Fruit fly (Drosophila melanogaster): ENCODE results near the gene mthl10.

The mthl10 gene

DNA sequence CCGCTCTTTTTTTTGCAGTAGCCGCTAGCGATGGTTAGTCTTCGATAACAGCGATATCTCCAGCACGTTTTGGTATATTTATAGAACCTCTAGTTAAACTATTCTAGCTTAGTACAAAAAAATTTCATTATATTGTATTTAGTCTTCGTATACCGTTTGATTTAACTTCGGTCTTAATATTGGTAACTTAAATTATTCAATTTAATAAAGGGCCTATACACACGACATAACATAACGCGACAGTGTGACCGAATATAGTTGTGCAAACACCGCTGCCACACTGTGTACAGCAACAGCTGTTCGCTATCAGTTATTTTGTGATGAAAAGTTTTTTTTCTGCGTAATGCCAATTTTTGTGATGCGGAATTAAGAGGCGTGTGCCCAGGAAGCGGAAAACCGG is 18.5 kb upstream of the mthl10 start, which contains the start of the genes Cdc5 and CG1233 (continued):
- TF ChIP-seq CG1233 (GFP tag; optimal IDR thresholded peaks at IDR 0.05) (no peak), mirr (GFP tag; optimal IDR thresholded peaks at IDR 0.05) (no peak), Atf3 (GFP tag; optimal IDR thresholded peaks at IDR 0.05) (peak; percentile 15), ind (GFP tag; optimal IDR thresholded peaks at IDR 0.05) (no peak), bbx (GFP tag; IDR thresholded peaks at IDR 0.05; ENCODE audit: partially characterized antibody) (no peak), phol (tag; optimal IDR thresholded peaks at IDR 0.05) (peak; percentile 80), CG7963 (GFP tag; IDR thresholded peaks at IDR 0.05; ENCODE audit: partially characterized antibody) (no peak), Bdp1 (GFP tag; optimal IDR thresholded peaks at IDR 0.05) (no peak), bowl (GFP tag; IDR thresholded peaks at IDR 0.05) (no peak), inv (GFP tag; IDR thresholded peaks at IDR 0.05; ENCODE audit: partially characterized antibody) (peak; percentile 42), ems (GFP tag; optimal IDR thresholded peaks at IDR 0.05) (peak; percentile 50), ash1 (GFP tag; optimal IDR thresholded peaks at IDR 0.05) (no peak), Myb (GFP tag; optimal IDR thresholded peaks at IDR 0.05) (peak; percentile 29), CG2889 (GFP tag; IDR thresholded peaks at IDR 0.05) (no peak), sim (GFP tag; IDR thresholded peaks at IDR 0.05) (no peak), fd3F (GFP tag; optimal IDR thresholded peaks at IDR 0.05) (no peak), grau (tag; optimal IDR thresholded peaks at IDR 0.05) (no peak), CG8281 (tag; optimal IDR thresholded peaks at IDR 0.05) (no peak), NfI (GFP tag; optimal IDR thresholded peaks at IDR 0.05) (no peak), klu (GFP tag; IDR thresholded peaks at IDR 0.05) (no peak), Tbp (GFP tag; optimal IDR thresholded peaks at IDR 0.05) (no peak), Sry-β (GFP tag; optimal IDR thresholded peaks at IDR 0.05) (no peak), Dfd (GFP tag; optimal IDR thresholded peaks at IDR 0.05) (no peak), gcm (GFP tag; optimal IDR thresholded peaks at IDR 0.05) (no peak), CG10209 (GFP tag; optimal IDR thresholded peaks at IDR 0.05) (no peak), Poxn (GFP tag; IDR thresholded peaks at IDR 0.05) (no peak), en (GFP tag; optimal IDR thresholded peaks at IDR 0.05) (no peak), hth (optimal IDR thresholded peaks at IDR 0.05) (no peak), slou (GFP tag; optimal IDR thresholded peaks at IDR 0.05) (no peak), CG7839 (tag; optimal IDR thresholded peaks at IDR 0.05) (no peak), Antp (GFP tag; optimal IDR thresholded peaks at IDR 0.05) (no peak), Opbp (GFP tag; IDR thresholded peaks at IDR 0.05; ENCODE audit: partially characterized antibody) (peak; percentile 65; the same call in 1 of the 3 replicates), CG10462 (GFP tag; optimal IDR thresholded peaks at IDR 0.05) (no peak), HLH3B (GFP tag; IDR thresholded peaks at IDR 0.05) (no peak), Jarid2 (GFP tag; optimal IDR thresholded peaks at IDR 0.05) (no peak), CG6254 (GFP tag; optimal IDR thresholded peaks at IDR 0.05) (no peak), CG9609 (GFP tag; optimal IDR thresholded peaks at IDR 0.05) (peak; percentile 31), pho (GFP tag; optimal IDR thresholded peaks at IDR 0.05) (peak; percentile 50), gt (GFP tag; IDR thresholded peaks at IDR 0.05) (no peak), CG1602 (GFP tag; optimal IDR thresholded peaks at IDR 0.05) (no peak), Hr78 (GFP tag; optimal IDR thresholded peaks at IDR 0.05) (no peak), CG17568 (GFP tag; optimal IDR thresholded peaks at IDR 0.05) (no peak), wor (GFP tag; IDR thresholded peaks at IDR 0.05) (no peak), CG4424 (GFP tag; optimal IDR thresholded peaks at IDR 0.05) (no peak), Hmx (GFP tag; optimal IDR thresholded peaks at IDR 0.05) (no peak), CG15479 (GFP tag; optimal IDR thresholded peaks at IDR 0.05) (peak; percentile 16), zen2 (GFP tag; IDR thresholded peaks at IDR 0.05; ENCODE audit: partially characterized antibody) (no peak), ewg (GFP tag; optimal IDR thresholded peaks at IDR 0.05) (peak; percentile 45), sisA (GFP tag; IDR thresholded peaks at IDR 0.05) (no peak), bsh (GFP tag; optimal IDR thresholded peaks at IDR 0.05) (peak in 1 of 2 experiments; percentile 42), Pdp1 (GFP tag; optimal IDR thresholded peaks at IDR 0.05) (no peak)
